Worm (Caenorhabditis elegans) whole organism, L1 larva: ENCODE results near the gene Y11D7A.8.

Experiments
- C04F5.9 ChIP-seq: sonication (generic microtip); optimal IDR thresholded peaks from 2 replicates; lab custom pipeline; 2016; ENCODE audit warnings: missing genetic modification characterization, missing compliant biosample characterization
- aha-1 ChIP-seq: fragments of 150-350 bp; optimal IDR thresholded peaks from 2 replicates; lab custom pipeline; 2014; ENCODE audit warnings: missing biosample characterization, missing genetic modification characterization
- aly-2 ChIP-seq: fragments of 150-350 bp; optimal IDR thresholded peaks from 2 replicates; lab custom pipeline; 2014; ENCODE audit warnings: missing biosample characterization, missing genetic modification characterization
- blmp-1 ChIP-seq: fragments of 150-350 bp; optimal IDR thresholded peaks from 2 replicates; lab custom pipeline; 2014; ENCODE audit warnings: missing biosample characterization, missing genetic modification characterization
- ceh-63 ChIP-seq: fragments of 200-800 bp; sonication (Bioruptor generic); optimal IDR thresholded peaks from 2 replicates; lab custom pipeline; 2018; ENCODE audit warnings: mild to moderate bottlenecking, missing genetic modification characterization, missing compliant biosample characterization
- ceh-8 ChIP-seq: fragments of 200-800 bp; sonication (Bioruptor generic); optimal IDR thresholded peaks from 2 replicates; lab custom pipeline; 2018; ENCODE audit warnings: mild to moderate bottlenecking, missing genetic modification characterization, moderate library complexity, missing compliant biosample characterization
- ceh-82 ChIP-seq, 3 experiments: fragments of 150-350 bp in 1 of 3; sonication (generic microtip) in 2 of 3; optimal IDR thresholded peaks; 2 replicates each; lab custom pipeline; 2014 to 2017; ENCODE audit warnings: missing biosample characterization in 3 of 3, missing genetic modification characterization in 3 of 3
- dpl-1 ChIP-seq, 3 experiments: fragments of 150-350 bp in 2 of 3; sonication (generic microtip) in 1 of 3; optimal IDR thresholded peaks; 2 replicates each; lab custom pipeline; 2014 to 2017; ENCODE audit warnings: missing biosample characterization in 3 of 3, missing genetic modification characterization in 3 of 3, missing genetic modification reagents in 3 of 3
- efl-1 ChIP-seq, 4 experiments: fragments of 150-350 bp; optimal IDR thresholded peaks in 3 of 4; peaks in 1 of 4; 1 replicate in 1 of 4; 2 replicates in 3 of 4; lab custom pipeline; 2014; ENCODE audit warnings: missing biosample characterization in 2 of 4, missing genetic modification characterization in 2 of 4, missing genetic modification reagents in 2 of 4
- efl-3 ChIP-seq: fragments of 200-800 bp; sonication (Bioruptor generic); optimal IDR thresholded peaks from 2 replicates; lab custom pipeline; 2018; ENCODE audit warnings: mild to moderate bottlenecking, missing genetic modification characterization, missing compliant biosample characterization
- egl-13 ChIP-seq: sonication (generic microtip); optimal IDR thresholded peaks from 2 replicates; lab custom pipeline; 2016; ENCODE audit warnings: missing genotype, missing genetic modification reagents, missing genetic modification characterization, missing compliant biosample characterization
- egl-27 ChIP-seq, 2 experiments: fragments of 150-350 bp in 1 of 2; sonication (generic microtip); optimal IDR thresholded peaks; 3 replicates each; lab custom pipeline; 2017 to 2018; ENCODE audit warnings: missing biosample characterization in 2 of 2, missing genetic modification characterization in 2 of 2, missing genetic modification reagents in 2 of 2
- elt-3 ChIP-seq, 6 experiments: fragments of 150-350 bp in 1 of 6; sonication (generic microtip); optimal IDR thresholded peaks; 2 replicates each; lab custom pipeline; 2017 to 2018; ENCODE audit warnings: missing biosample characterization in 6 of 6, missing genetic modification characterization in 6 of 6, inconsistent platforms in 1 of 6
- ets-5 ChIP-seq: fragments of 200-800 bp; sonication (Bioruptor generic); IDR thresholded peaks from 2 replicates; pipeline ENCODE4 v1.3.6; 2022; ENCODE audit warnings: missing genetic modification characterization, missing compliant biosample characterization
- fkh-4 ChIP-seq: sonication (generic microtip); optimal IDR thresholded peaks from 2 replicates; lab custom pipeline; 2016; ENCODE audit warnings: missing compliant biosample characterization, missing genetic modification characterization, borderline replicate concordance
- fkh-8 ChIP-seq: sonication (generic microtip); optimal IDR thresholded peaks from 2 replicates; lab custom pipeline; 2016; ENCODE audit warnings: mild to moderate bottlenecking, missing genetic modification characterization, missing compliant biosample characterization
- hlh-4 ChIP-seq: sonication (generic microtip); optimal IDR thresholded peaks from 2 replicates; lab custom pipeline; 2016; ENCODE audit warnings: mild to moderate bottlenecking, missing genetic modification characterization, missing compliant biosample characterization
- irx-1 ChIP-seq: sonication (generic microtip); optimal IDR thresholded peaks from 2 replicates; lab custom pipeline; 2016; ENCODE audit warnings: missing genetic modification characterization, missing compliant biosample characterization
- jun-1 ChIP-seq: fragments of 150-350 bp; optimal IDR thresholded peaks from 2 replicates; lab custom pipeline; 2014; ENCODE audit warnings: missing biosample characterization, missing genetic modification reagents, missing genetic modification characterization
- lin-13 ChIP-seq: fragments of 150-350 bp; optimal IDR thresholded peaks from 2 replicates; lab custom pipeline; 2014; ENCODE audit warnings: missing biosample characterization, missing genetic modification reagents, missing genetic modification characterization
- lin-15B ChIP-seq: fragments of 150-350 bp; sonication (generic microtip); optimal IDR thresholded peaks from 3 replicates; lab custom pipeline; 2014; ENCODE audit warnings: missing biosample characterization, missing genetic modification characterization
- lin-35 ChIP-seq, 2 experiments: fragments of 150-350 bp; optimal IDR thresholded peaks; 2 replicates each; lab custom pipeline; 2014; ENCODE audit warnings: missing biosample characterization in 2 of 2, missing genetic modification characterization in 2 of 2, missing genetic modification reagents in 2 of 2
- lin-39 ChIP-seq: fragments of 150-350 bp; optimal IDR thresholded peaks from 2 replicates; lab custom pipeline; 2014; ENCODE audit warnings: missing biosample characterization, missing genetic modification reagents, missing genetic modification characterization
- mab-9 ChIP-seq: fragments of 200-800 bp; sonication (Bioruptor generic); IDR thresholded peaks from 2 replicates; pipeline ENCODE4 v1.3.6; 2022; ENCODE audit warnings: missing genetic modification reagents, missing genetic modification characterization, missing compliant biosample characterization
- mdl-1 ChIP-seq, 2 experiments: fragments of 150-350 bp; optimal IDR thresholded peaks; 2 replicates each; lab custom pipeline; 2014 to 2017; ENCODE audit warnings: missing biosample characterization in 2 of 2, missing genetic modification characterization in 2 of 2, inconsistent platforms in 1 of 2
- nhr-19 ChIP-seq: fragments of 200-800 bp; sonication (Bioruptor generic); conservative IDR thresholded peaks from 2 replicates; pipeline ENCODE4 v1.3.6; 2022; ENCODE audit warnings: missing genetic modification characterization, missing compliant biosample characterization
- nhr-237 ChIP-seq: fragments of 150-350 bp; optimal IDR thresholded peaks from 2 replicates; lab custom pipeline; 2014; ENCODE audit warnings: missing biosample characterization, missing genetic modification characterization
- nhr-28 ChIP-seq: fragments of 150-350 bp; optimal IDR thresholded peaks from 2 replicates; lab custom pipeline; 2014; ENCODE audit warnings: missing biosample characterization, missing genetic modification characterization
- nhr-90 ChIP-seq: sonication (generic microtip); optimal IDR thresholded peaks from 2 replicates; lab custom pipeline; 2016; ENCODE audit warnings: mild to moderate bottlenecking, missing genetic modification characterization, missing compliant biosample characterization; ENCODE audit not compliant: poor library complexity
- pqm-1 ChIP-seq: sonication (generic microtip); optimal IDR thresholded peaks from 3 replicates; lab custom pipeline; 2017; ENCODE audit warnings: missing biosample characterization, missing genetic modification characterization
- rnt-1 ChIP-seq: sonication (generic microtip); optimal IDR thresholded peaks from 2 replicates; lab custom pipeline; 2016; ENCODE audit warnings: mild to moderate bottlenecking, missing genetic modification characterization, moderate library complexity, missing compliant biosample characterization
- skn-1 ChIP-seq: fragments of 150-350 bp; optimal IDR thresholded peaks from 2 replicates; lab custom pipeline; 2014; ENCODE audit warnings: missing biosample characterization, missing genetic modification characterization
- snu-23 ChIP-seq: sonication (generic microtip); optimal IDR thresholded peaks from 2 replicates; lab custom pipeline; 2016; ENCODE audit warnings: missing genetic modification characterization, missing compliant biosample characterization
- tlp-1 ChIP-seq: fragments of 150-350 bp; optimal IDR thresholded peaks from 2 replicates; lab custom pipeline; 2014; ENCODE audit warnings: missing biosample characterization, missing genetic modification characterization
- vab-15 ChIP-seq: sonication (generic microtip); optimal IDR thresholded peaks from 2 replicates; lab custom pipeline; 2017; ENCODE audit warnings: missing genotype, mild to moderate bottlenecking, missing genetic modification characterization, missing compliant biosample characterization
- xbp-1 ChIP-seq: sonication (generic microtip); optimal IDR thresholded peaks from 2 replicates; lab custom pipeline; 2016; ENCODE audit warnings: missing genetic modification characterization, missing compliant biosample characterization
- ztf-11 ChIP-seq, 2 experiments: sonication (generic microtip); optimal IDR thresholded peaks; 2 replicates each; lab custom pipeline; 2016 to 2017; ENCODE audit warnings: missing genetic modification characterization in 2 of 2, missing biosample characterization in 1 of 2, missing compliant biosample characterization in 1 of 2

Gene Y11D7A.8

DNA sequence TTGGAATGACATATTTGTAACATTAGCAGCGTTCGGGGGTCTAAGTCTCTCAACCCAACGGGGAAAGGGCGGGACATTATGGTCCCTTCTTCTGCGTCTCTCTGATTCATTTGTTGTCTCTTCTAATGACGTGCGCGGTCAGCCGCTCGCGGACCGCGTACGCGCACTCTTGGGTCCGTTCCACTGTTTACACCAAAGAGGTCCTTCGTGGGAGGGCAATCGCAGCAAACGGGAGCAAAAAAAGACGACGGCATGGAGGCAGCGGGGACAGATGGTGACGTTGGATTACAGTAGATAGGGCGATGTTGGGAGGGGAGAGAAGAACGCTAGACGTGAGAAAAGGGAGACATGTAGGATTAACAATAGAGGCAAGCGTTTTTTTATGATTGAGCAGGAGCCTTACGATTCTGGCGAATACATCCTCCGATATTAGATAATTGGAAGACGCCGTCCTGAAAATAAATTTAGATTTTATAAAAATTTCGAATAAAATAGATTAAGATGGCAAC, 12.7 kb downstream of the Y11D7A.8 start, which contains the start of gene flh-1:
Gene flh-1 (minus strand): TSS at position 459 of the 509 bp plus-strand sequence.
- no peak for TF ChIP-seq irx-1 (tag; lab: Kevin White, UChicago)
- no peak for TF ChIP-seq nhr-90 (tag; lab: Kevin White, UChicago)
- TF ChIP-seq xbp-1 (tag; lab: Kevin White, UChicago): no peak
- TF ChIP-seq pqm-1 (tag; lab: Kevin White, UChicago): no peak
- no peak for TF ChIP-seq ztf-11 (tag; optimal IDR thresholded peaks at IDR 0.05; lab: Kevin White, UChicago)
- TF ChIP-seq lin-35 (GFP tag; optimal IDR thresholded peaks at IDR 0.05; lab: Kevin White, UChicago): no peak
- TF ChIP-seq ets-5 (GFP tag; lab: Robert Waterston, UW): no peak
- TF ChIP-seq ceh-8 (GFP tag; lab: Kevin White, UChicago): no peak
- TF ChIP-seq nhr-28: no peak
- TF ChIP-seq lin-39 (tag; lab: Kevin White, UChicago): no peak
- TF ChIP-seq fkh-4 (tag; lab: Kevin White, UChicago): no peak
- TF ChIP-seq nhr-237 (tag; lab: Kevin White, UChicago): no peak
- TF ChIP-seq lin-15B: no peak
- TF ChIP-seq, all 84 proteins: peak for 0

DNA sequence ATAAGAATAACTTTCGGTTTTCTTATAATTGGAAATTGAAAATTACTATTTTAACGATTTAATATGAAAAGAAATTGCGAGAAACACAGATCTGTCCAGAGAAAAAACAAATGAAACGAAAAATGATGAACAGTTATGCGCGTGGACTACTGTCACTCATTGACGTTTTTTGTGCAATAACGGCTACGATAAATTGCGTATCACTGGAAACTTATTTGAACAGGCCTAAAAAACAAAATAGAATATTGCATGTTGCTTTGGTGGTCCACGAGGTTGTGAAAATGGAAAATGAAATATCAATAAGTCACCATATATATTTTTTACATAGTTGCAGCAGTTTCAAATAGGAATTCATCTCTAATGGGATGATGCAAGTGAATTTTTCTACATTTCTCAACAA, 13.3 kb downstream of the Y11D7A.8 start:
- TF ChIP-seq ztf-11 (tag; optimal IDR thresholded peaks at IDR 0.05; lab: Kevin White, UChicago) (no peak), snu-23 (GFP tag; lab: Kevin White, UChicago) (no peak), jun-1 (tag; lab: Kevin White, UChicago) (no peak), C04F5.9 (tag; lab: Kevin White, UChicago) (no peak), dpl-1 (GFP tag; optimal IDR thresholded peaks at IDR 0.05; lab: Kevin White, UChicago) (no peak), lin-39 (tag; lab: Kevin White, UChicago) (no peak), rnt-1 (no peak), ceh-8 (GFP tag; lab: Kevin White, UChicago) (no peak), mdl-1 (tag; optimal IDR thresholded peaks at IDR 0.05; lab: Kevin White, UChicago) (no peak), hlh-4 (tag; lab: Kevin White, UChicago) (no peak), egl-13 (tag; lab: Kevin White, UChicago) (no peak), elt-3 (tag; optimal IDR thresholded peaks at IDR 0.05; lab: Kevin White, UChicago) (no peak), egl-27 (tag; optimal IDR thresholded peaks at IDR 0.05; lab: Kevin White, UChicago) (no peak)

DNA sequence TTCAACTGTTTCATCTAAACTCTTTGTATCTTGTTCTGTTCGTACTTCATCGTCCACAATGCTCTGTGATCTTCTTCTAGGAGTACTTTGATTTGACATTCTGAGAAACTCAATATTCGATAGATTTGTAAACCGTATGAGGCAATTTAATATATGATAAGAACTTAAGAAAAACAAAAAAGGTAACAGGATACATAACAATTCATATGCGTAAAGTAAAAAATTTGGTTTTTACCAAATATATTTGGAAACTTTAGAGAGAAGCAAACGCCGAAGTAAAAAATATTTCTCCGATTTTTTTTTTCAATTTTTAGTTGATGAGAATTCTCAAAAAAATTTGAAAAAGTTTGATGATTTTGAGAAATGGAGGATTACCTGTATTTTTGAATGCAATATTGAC, 15.3 kb downstream of the Y11D7A.8 start, which contains the start of gene Y11D7A.19:
Gene Y11D7A.19 (minus strand): TSS at position 101 of the 400 bp plus-strand sequence.
- TF ChIP-seq fkh-8 (tag; lab: Kevin White, UChicago) (no peak), skn-1 (tag; lab: Kevin White, UChicago) (no peak), ceh-82 (tag; optimal IDR thresholded peaks at IDR 0.05; lab: Kevin White, UChicago) (no peak), mab-9 (no peak), vab-15 (no peak), ceh-63 (GFP tag; lab: Kevin White, UChicago) (no peak), tlp-1 (tag; lab: Kevin White, UChicago) (no peak), ceh-8 (GFP tag; lab: Kevin White, UChicago) (no peak), aha-1 (tag; lab: Kevin White, UChicago) (no peak), efl-3 (no peak)

DNA sequence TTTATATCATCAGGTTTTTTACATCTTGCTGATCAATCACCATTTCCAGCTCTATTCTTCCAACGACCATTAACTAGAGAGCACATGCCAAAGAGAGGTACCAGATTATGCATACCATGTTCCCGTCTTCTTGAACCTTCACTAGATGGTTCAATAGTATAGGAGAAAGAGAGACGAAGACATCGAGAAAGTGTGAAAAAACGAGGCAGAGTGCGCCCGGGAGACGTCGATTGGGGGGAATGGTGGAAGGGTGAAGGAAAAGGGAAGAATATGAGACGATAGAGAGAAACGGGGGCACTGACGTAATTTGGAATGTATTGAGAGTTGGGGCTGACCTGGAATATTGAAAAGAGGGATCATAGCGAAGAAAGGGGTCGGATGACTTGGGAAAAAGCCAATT, 16.4 kb downstream of the Y11D7A.8 start:
- TF ChIP-seq blmp-1 (tag; lab: Kevin White, UChicago) (peak; percentile 56), lin-13 (no peak)

DNA sequence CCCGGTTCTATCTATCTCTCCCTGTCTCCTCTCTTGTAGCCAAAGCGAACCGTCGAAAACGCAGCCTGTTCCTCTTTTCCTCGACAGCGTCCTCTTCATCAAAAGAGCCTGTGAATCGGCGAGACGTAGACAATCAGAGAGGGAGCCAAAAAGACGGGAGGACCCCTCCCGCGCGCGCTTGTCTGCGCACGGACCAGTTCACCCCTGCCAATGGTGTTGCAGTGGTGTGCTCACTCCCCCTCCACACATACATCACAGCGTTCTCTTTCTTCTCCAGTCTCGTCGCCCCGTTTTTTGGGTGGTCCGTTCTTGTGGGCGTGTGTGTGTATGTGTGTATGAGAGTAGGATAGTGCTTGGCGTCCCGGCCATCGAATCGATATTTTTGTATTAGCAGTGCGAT, 17.7 kb downstream of the Y11D7A.8 start:
- no peak for TF ChIP-seq nhr-237 (tag; lab: Kevin White, UChicago)
- TF ChIP-seq aha-1 (tag; lab: Kevin White, UChicago): no peak
- TF ChIP-seq efl-1 (optimal IDR thresholded peaks at IDR 0.05; lab: Kevin White, UChicago): no peak
- TF ChIP-seq efl-1 (GFP tag; optimal IDR thresholded peaks at IDR 0.05 in 1 of 2; lab: Kevin White, UChicago): peak in 1 of 2 experiments; percentile 11
- peak in 1 of 2 experiments; percentile 28 for TF ChIP-seq ztf-11 (tag; optimal IDR thresholded peaks at IDR 0.05; lab: Kevin White, UChicago)
- TF ChIP-seq ceh-82 (tag; optimal IDR thresholded peaks at IDR 0.05; lab: Kevin White, UChicago): no peak
- TF ChIP-seq aly-2 (tag; lab: Kevin White, UChicago): no peak
- TF ChIP-seq nhr-19 (GFP tag; lab: Robert Waterston, UW): no peak
- TF ChIP-seq, all 84 proteins: peak for 2
